Worm (Caenorhabditis elegans): ENCODE measurements around the gene Y79H2A.3.

ce11 chrIII:12064494-12064893 is 12.4 kb upstream of the Y79H2A.3 start:
- no peak for TF ChIP-seq mab-5 (tag; optimal IDR thresholded peaks at IDR 0.05)
- no peak for TF ChIP-seq nhr-237 (tag; optimal IDR thresholded peaks at IDR 0.05)
- no peak for TF ChIP-seq nhr-76 (tag; optimal IDR thresholded peaks at IDR 0.05)
- TF ChIP-seq lsy-2 (tag; optimal IDR thresholded peaks at IDR 0.05), result no peak
- TF ChIP-seq mep-1 (tag; optimal IDR thresholded peaks at IDR 0.05), result no peak
- TF ChIP-seq sptf-1 (tag; optimal IDR thresholded peaks at IDR 0.05), result no peak

All from whole organism, mixed stage, embryonic.